Worm (Caenorhabditis elegans) whole organism, dauer: ENCODE measurements around the gene D2096.12.
"Not testable (repeated sequence)": the region's sequence is repeated elsewhere in the genome, so short reads cannot be mapped to it uniquely, and the experiment has no call there.

ENCODE experiments used
- unc-62 ChIP-seq: sonication (generic microtip); optimal IDR thresholded peaks from 2 replicates; lab custom pipeline; 2017; ENCODE audit warnings: missing biosample characterization, missing genetic modification reagents, missing genetic modification characterization

D2096.12 gene

ce11 chrIV:8363163-8363562 is at the start of gene D2096.12:
D2096.12 (plus strand) TSS chrIV:8363463.
- TF ChIP-seq unc-62 (GFP tag; lab: Kevin White, UChicago) = no peak

- TF ChIP-seq unc-62 (GFP tag; lab: Kevin White, UChicago) = no peak
Measured at ce11 chrIV:8317800-8318199, 45.5 kb upstream of the D2096.12 start.

- no peak for TF ChIP-seq unc-62 (GFP tag; lab: Kevin White, UChicago)
Measured at ce11 chrIV:8318799-8319198, 44.5 kb upstream of the D2096.12 start.

ce11 chrIV:8325667-8326066 is 37.6 kb upstream of the D2096.12 start, which contains the start of gene F35H10.3:
F35H10.3 (plus strand) TSS chrIV:8325967.
- no peak for TF ChIP-seq unc-62 (GFP tag; lab: Kevin White, UChicago)

- no peak for TF ChIP-seq unc-62 (GFP tag; lab: Kevin White, UChicago)
Measured at ce11 chrIV:8328913-8329312, 34.4 kb upstream of the D2096.12 start, which contains the start of gene F35H10.2. F35H10.2 (plus strand) TSS chrIV:8329213.

- TF ChIP-seq unc-62 (GFP tag; lab: Kevin White, UChicago) = no peak
Measured at ce11 chrIV:8332526-8332925, 30.7 kb upstream of the D2096.12 start, which contains the start of gene lys-10. lys-10 (plus strand) TSS chrIV:8332826.

- no peak for TF ChIP-seq unc-62 (GFP tag; lab: Kevin White, UChicago)
Measured at ce11 chrIV:8333034-8333433, 30.2 kb upstream of the D2096.12 start.

- TF ChIP-seq unc-62 (GFP tag; lab: Kevin White, UChicago) = no peak
Measured at ce11 chrIV:8333554-8333953, 29.7 kb upstream of the D2096.12 start.

- TF ChIP-seq unc-62 (GFP tag; lab: Kevin White, UChicago) = no peak
Measured at ce11 chrIV:8333954-8333987, 29.5 kb upstream of the D2096.12 start, which contains the start of gene his-31. his-31 (minus strand) TSS chrIV:8333983.

ce11 chrIV:8333988-8334863 is 29.0 kb upstream of the D2096.12 start, which contains the start of gene his-32:
his-32 (plus strand) TSS chrIV:8334305.
- no peak for TF ChIP-seq unc-62 (GFP tag; lab: Kevin White, UChicago)

ce11 chrIV:8339636-8340035 is 23.6 kb upstream of the D2096.12 start, which contains the start of gene lgc-6:
lgc-6 (plus strand) TSS chrIV:8339936.
- TF ChIP-seq unc-62 (GFP tag; lab: Kevin White, UChicago) = no peak

ce11 chrIV:8342385-8342784 is 20.9 kb upstream of the D2096.12 start, which contains the start of gene lgc-5:
lgc-5 (plus strand) TSS chrIV:8342685.
- TF ChIP-seq unc-62 (GFP tag; lab: Kevin White, UChicago) = no peak

ce11 chrIV:8345518-8345917 is 17.7 kb upstream of the D2096.12 start, which contains the start of gene F17E9.5:
F17E9.5 (plus strand) TSS chrIV:8345818.
- no peak for TF ChIP-seq unc-62 (GFP tag; lab: Kevin White, UChicago)

ce11 chrIV:8347051-8347450 is 16.2 kb upstream of the D2096.12 start, which contains the start of the genes F17E9.18 and F17E9.15:
F17E9.18 (minus strand) TSS chrIV:8347151.
F17E9.15 (plus strand) TSS chrIV:8347418.
- TF ChIP-seq unc-62 (GFP tag; lab: Kevin White, UChicago) = no peak

- TF ChIP-seq unc-62 (GFP tag; lab: Kevin White, UChicago) = no peak
Measured at ce11 chrIV:8348073-8348472, 15.2 kb upstream of the D2096.12 start, which contains the start of gene F17E9.4. F17E9.4 (plus strand) TSS chrIV:8348373.

- TF ChIP-seq unc-62 (GFP tag; lab: Kevin White, UChicago) = not testable (repeated sequence)
Measured at ce11 chrIV:8352036-8352435, 11.2 kb upstream of the D2096.12 start, which contains the start of gene F17E9.16. F17E9.16 (plus strand) TSS chrIV:8352336.

ce11 chrIV:8354572-8354971 is 8.7 kb upstream of the D2096.12 start, which contains the start of gene F17E9.3:
F17E9.3 (plus strand) TSS chrIV:8354872.
- no peak for TF ChIP-seq unc-62 (GFP tag; lab: Kevin White, UChicago)
